Worm (Caenorhabditis elegans) whole organism, L3 larva: ENCODE data around the gene chil-21.

Source experiments
- ZK546.5 ChIP-seq: sonication (generic microtip); optimal IDR thresholded peaks from 2 replicates; lab custom pipeline; 2017; ENCODE audit warnings: missing biosample characterization, missing genetic modification characterization
- elt-3 ChIP-seq, 3 experiments: fragments of 150-350 bp in 1 of 3; sonication (generic microtip) in 2 of 3; optimal IDR thresholded peaks; 2 replicates in 2 of 3; 4 replicates in 1 of 3; lab custom pipeline; 2014 to 2017; ENCODE audit warnings: missing biosample characterization in 3 of 3, missing genetic modification characterization in 3 of 3
- mdl-1 ChIP-seq: fragments of 150-350 bp; optimal IDR thresholded peaks from 2 replicates; lab custom pipeline; 2014; ENCODE audit warnings: missing biosample characterization, missing genetic modification characterization
- nhr-237 ChIP-seq: fragments of 150-350 bp; optimal IDR thresholded peaks from 2 replicates; lab custom pipeline; 2014; ENCODE audit warnings: missing biosample characterization, missing genetic modification characterization
- pqm-1 ChIP-seq: fragments of 150-350 bp; optimal IDR thresholded peaks from 2 replicates; lab custom pipeline; 2017; ENCODE audit warnings: missing biosample characterization, missing genetic modification characterization, inconsistent platforms
- tbx-2 ChIP-seq: sonication (generic microtip); optimal IDR thresholded peaks from 2 replicates; lab custom pipeline; 2016; ENCODE audit warnings: mild to moderate bottlenecking, missing genetic modification characterization, missing compliant biosample characterization
- unc-62 ChIP-seq: fragments of 150-350 bp; sonication (generic microtip); optimal IDR thresholded peaks from 4 replicates; lab custom pipeline; 2014; ENCODE audit warnings: missing biosample characterization, missing genetic modification reagents, missing genetic modification characterization
- ztf-11 ChIP-seq: fragments of 150-350 bp; optimal IDR thresholded peaks from 2 replicates; lab custom pipeline; 2014; ENCODE audit warnings: missing biosample characterization, missing genetic modification characterization

DNA sequence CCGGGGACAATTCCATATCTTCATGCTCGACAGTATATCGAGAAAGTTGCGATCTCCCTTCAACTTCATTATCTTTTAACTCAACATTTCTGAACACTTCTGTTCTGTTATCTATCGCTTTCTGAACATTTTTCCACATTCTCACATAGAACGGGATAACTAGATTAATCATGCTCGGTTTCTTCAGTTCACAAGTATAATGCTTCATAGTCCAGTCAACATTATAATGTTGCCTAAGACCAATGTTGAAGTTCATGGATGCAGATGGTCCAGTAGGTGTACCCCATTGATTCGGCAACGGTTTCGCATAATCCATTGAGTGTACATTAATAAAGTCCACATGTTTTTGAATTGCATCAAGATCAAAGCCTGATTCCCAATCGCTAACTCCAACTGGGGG is 22.9 kb downstream of the chil-21 start:
- TF ChIP-seq ZK546.5 (no peak), mdl-1 (no peak), ztf-11 (tag; lab: Kevin White, UChicago) (no peak), nhr-237 (tag; lab: Kevin White, UChicago) (no peak), pqm-1 (tag; lab: Kevin White, UChicago) (no peak), unc-62 (no peak), tbx-2 (tag; lab: Kevin White, UChicago) (no peak), elt-3 (tag; optimal IDR thresholded peaks at IDR 0.05; lab: Kevin White, UChicago) (no peak)
